Fruit fly (Drosophila melanogaster) whole organism, embryonic: ENCODE data around the gene CG43446.

Source experiments
- Ada2b ChIP-seq: fragments of 200-800 bp; sonication (Bioruptor generic); IDR thresholded peaks from 2 replicates; pipeline ENCODE4 v1.3.6; 2022; ENCODE audit warnings: missing biosample characterization, missing genetic modification characterization
- BEAF-32 ChIP-seq: fragments of 200-800 bp; sonication (Bioruptor generic); optimal IDR thresholded peaks from 3 replicates; lab custom pipeline; 2017; ENCODE audit warnings: missing biosample characterization, missing genetic modification characterization, mild to moderate bottlenecking, moderate library complexity, missing genetic modification reagents
- C15 ChIP-seq: fragments of 200-800 bp; sonication (Bioruptor generic); IDR thresholded peaks from 3 replicates; pipeline ENCODE4 v1.3.6; 2022; ENCODE audit warnings: missing biosample characterization, missing genetic modification characterization
- CG10366 ChIP-seq: fragments of 200-800 bp; sonication (Bioruptor generic); IDR thresholded peaks from 2 replicates; pipeline ENCODE4 v1.3.6; 2022; ENCODE audit warnings: missing biosample characterization, missing genetic modification characterization
- CG12236 ChIP-seq: fragments of 200-800 bp; sonication (Bioruptor generic); optimal IDR thresholded peaks from 2 replicates; lab custom pipeline; 2016; ENCODE audit warnings: missing biosample characterization, missing genetic modification characterization
- CG12744 ChIP-seq: fragments of 200-800 bp; sonication (Bioruptor generic); optimal IDR thresholded peaks from 2 replicates; lab custom pipeline; 2016; ENCODE audit warnings: missing biosample characterization, missing genetic modification characterization
- CG17328 ChIP-seq: fragments of 200-800 bp; sonication (Bioruptor generic); IDR thresholded peaks from 2 replicates; pipeline ENCODE4 v1.3.6; 2022; ENCODE audit warnings: missing biosample characterization, missing genetic modification characterization
- CG1792 ChIP-seq: fragments of 200-800 bp; sonication (Bioruptor generic); optimal IDR thresholded peaks from 2 replicates; lab custom pipeline; 2016; ENCODE audit warnings: missing biosample characterization, missing genetic modification characterization
- CG1832 ChIP-seq: fragments of 200-800 bp; sonication (Bioruptor generic); optimal IDR thresholded peaks from 2 replicates; lab custom pipeline; 2017; ENCODE audit warnings: missing biosample characterization, mild to moderate bottlenecking, missing genetic modification characterization, inconsistent platforms
- CG2129 ChIP-seq: fragments of 200-800 bp; sonication (Bioruptor generic); IDR thresholded peaks from 2 replicates; pipeline ENCODE4 v1.3.6; 2022; ENCODE audit warnings: missing biosample characterization, missing genetic modification characterization; ENCODE audit not compliant: partially characterized antibody
- CG4424 ChIP-seq: fragments of 200-800 bp; sonication (Bioruptor generic); optimal IDR thresholded peaks from 3 replicates; lab custom pipeline; 2016; ENCODE audit warnings: missing biosample characterization, missing genetic modification characterization
- CG4617 ChIP-seq: fragments of 200-800 bp; sonication (Bioruptor generic); optimal IDR thresholded peaks from 3 replicates; lab custom pipeline; 2016; ENCODE audit warnings: missing biosample characterization, missing genetic modification characterization, borderline replicate concordance
- CG8765 ChIP-seq: fragments of 200-800 bp; sonication (Bioruptor generic); IDR thresholded peaks from 2 replicates; pipeline ENCODE4 v1.3.6; 2022; ENCODE audit warnings: missing biosample characterization, missing genetic modification characterization
- CG9437 ChIP-seq: fragments of 200-800 bp; sonication (Bioruptor generic); optimal IDR thresholded peaks from 2 replicates; lab custom pipeline; 2018; ENCODE audit warnings: missing biosample characterization, mild to moderate bottlenecking, missing genetic modification characterization
- CG9797 ChIP-seq: fragments of 200-800 bp; sonication (Bioruptor generic); optimal IDR thresholded peaks from 3 replicates; lab custom pipeline; 2018; ENCODE audit warnings: missing biosample characterization, mild to moderate bottlenecking, missing genetic modification characterization
- Camta ChIP-seq: fragments of 200-800 bp; sonication (Bioruptor generic); optimal IDR thresholded peaks from 2 replicates; lab custom pipeline; 2016; ENCODE audit warnings: missing biosample characterization, missing genetic modification characterization
- Dref ChIP-seq: fragments of 200-800 bp; sonication (Bioruptor generic); IDR thresholded peaks from 2 replicates; pipeline ENCODE4 v1.3.6; 2022; ENCODE audit warnings: missing biosample characterization, missing genetic modification characterization
- E2f1 ChIP-seq: fragments of 200-800 bp; sonication (Bioruptor generic); IDR thresholded peaks from 2 replicates; pipeline ENCODE4 v1.3.6; 2022; ENCODE audit warnings: missing biosample characterization, missing genetic modification characterization
- Ets65A ChIP-seq: fragments of 200-800 bp; sonication (Bioruptor generic); peaks from one replicate; lab custom pipeline; 2016; ENCODE audit warnings: missing biosample characterization, missing genetic modification characterization
- HHEX ChIP-seq: fragments of 200-800 bp; sonication (Bioruptor generic); optimal IDR thresholded peaks from 3 replicates; lab custom pipeline; 2017; ENCODE audit warnings: missing biosample characterization, mild to moderate bottlenecking, missing genetic modification characterization, missing genetic modification reagents
- Hand ChIP-seq: fragments of 200-800 bp; sonication (Bioruptor generic); optimal IDR thresholded peaks from 2 replicates; lab custom pipeline; 2017; ENCODE audit warnings: mild to moderate bottlenecking, missing biosample characterization, missing genetic modification reagents, missing genetic modification characterization
- HmgZ ChIP-seq: fragments of 200-800 bp; sonication (Bioruptor generic); optimal IDR thresholded peaks from 2 replicates; lab custom pipeline; 2018; ENCODE audit warnings: missing biosample characterization, mild to moderate bottlenecking, missing genetic modification characterization
- Hmx ChIP-seq: fragments of 200-800 bp; sonication (Bioruptor generic); optimal IDR thresholded peaks from 2 replicates; lab custom pipeline; 2016; ENCODE audit warnings: missing biosample characterization, missing genetic modification characterization
- Mad ChIP-seq: fragments of 200-800 bp; sonication (Bioruptor generic); optimal IDR thresholded peaks from 2 replicates; lab custom pipeline; 2016; ENCODE audit warnings: missing biosample characterization, missing genetic modification characterization
- Nf-YC ChIP-seq: fragments of 200-800 bp; optimal IDR thresholded peaks from 3 replicates; lab custom pipeline; 2019; ENCODE audit warnings: missing biosample characterization, mild to moderate bottlenecking, missing genetic modification characterization, moderate library complexity
- Scr ChIP-seq: fragments of 200-800 bp; sonication (Bioruptor generic); IDR thresholded peaks from 2 replicates; pipeline ENCODE4 v1.3.6; 2022; ENCODE audit warnings: missing biosample characterization, missing genetic modification characterization; ENCODE audit not compliant: partially characterized antibody
- Sin3A ChIP-seq: fragments of >200 bp; optimal IDR thresholded peaks from 2 replicates; lab custom pipeline; 2018
- Sry-β ChIP-seq: fragments of 200-800 bp; sonication (Bioruptor generic); optimal IDR thresholded peaks from 2 replicates; lab custom pipeline; 2018; ENCODE audit warnings: missing biosample characterization, mild to moderate bottlenecking, missing genetic modification characterization, moderate library complexity
- Stat92E ChIP-seq, 3 experiments: fragments of >200 bp in 2 of 3; fragments of 200-800 bp in 1 of 3; sonication (Bioruptor generic) in 1 of 3; optimal IDR thresholded peaks; 2 replicates each; lab custom pipeline; 2017 to 2019; ENCODE audit warnings: missing biosample characterization in 3 of 3, missing genetic modification characterization in 3 of 3, mild to moderate bottlenecking in 1 of 3, moderate library complexity in 1 of 3
- TFAM ChIP-seq: fragments of 200-800 bp; sonication (Bioruptor generic); optimal IDR thresholded peaks from 2 replicates; lab custom pipeline; 2017; ENCODE audit warnings: missing biosample characterization, missing genetic modification characterization, inconsistent platforms
- ap ChIP-seq: fragments of 200-800 bp; sonication (Bioruptor generic); IDR thresholded peaks from 2 replicates; pipeline ENCODE4 v1.3.6; 2022; ENCODE audit warnings: missing biosample characterization, missing genetic modification characterization
- az2 ChIP-seq: fragments of 200-800 bp; sonication (Bioruptor generic); optimal IDR thresholded peaks from 3 replicates; lab custom pipeline; 2016; ENCODE audit warnings: missing biosample characterization, missing genetic modification characterization
- bowl ChIP-seq: fragments of 200-800 bp; sonication (Bioruptor generic); IDR thresholded peaks from 2 replicates; pipeline ENCODE4 v1.3.6; 2022; ENCODE audit warnings: missing biosample characterization, missing genetic modification characterization
- bsh ChIP-seq, 2 experiments: fragments of 200-800 bp; sonication (Bioruptor generic); optimal IDR thresholded peaks; 2 replicates each; lab custom pipeline; 2017 to 2018; ENCODE audit warnings: mild to moderate bottlenecking in 2 of 2, missing biosample characterization in 2 of 2, missing genetic modification characterization in 2 of 2, moderate library complexity in 1 of 2
- chif ChIP-seq, 2 experiments: fragments of 200-800 bp; sonication (Bioruptor generic); optimal IDR thresholded peaks; 3 replicates each; lab custom pipeline; 2016; ENCODE audit warnings: missing biosample characterization in 2 of 2, missing genetic modification characterization in 2 of 2
- dm ChIP-seq: fragments of 200-800 bp; sonication (Bioruptor generic); optimal IDR thresholded peaks from 3 replicates; lab custom pipeline; 2016; ENCODE audit warnings: missing biosample characterization, missing genetic modification characterization
- dysf ChIP-seq: fragments of 200-800 bp; sonication (Bioruptor generic); IDR thresholded peaks from 3 replicates; pipeline ENCODE4 v1.3.6; 2022; ENCODE audit warnings: missing biosample characterization, missing genetic modification characterization
- emc ChIP-seq: fragments of 200-800 bp; sonication (Bioruptor generic); optimal IDR thresholded peaks from 2 replicates; lab custom pipeline; 2016; ENCODE audit warnings: missing biosample characterization, missing genetic modification characterization
- esg ChIP-seq: fragments of 200-800 bp; sonication (Bioruptor generic); conservative IDR thresholded peaks from 2 replicates; pipeline ENCODE4 v1.3.6; 2022; ENCODE audit warnings: missing biosample characterization, missing genetic modification characterization
- fd64A ChIP-seq: fragments of 200-800 bp; sonication (Bioruptor generic); optimal IDR thresholded peaks from 3 replicates; lab custom pipeline; 2018; ENCODE audit warnings: missing biosample characterization, mild to moderate bottlenecking, missing genetic modification characterization
- fd96Cb ChIP-seq: fragments of 200-800 bp; sonication (Bioruptor generic); optimal IDR thresholded peaks from 2 replicates; lab custom pipeline; 2018; ENCODE audit warnings: missing biosample characterization, mild to moderate bottlenecking, missing genetic modification characterization, moderate library complexity
- fru ChIP-seq: fragments of >200 bp; optimal IDR thresholded peaks from 2 replicates; lab custom pipeline; 2017
- gcm2 ChIP-seq: fragments of 200-800 bp; sonication (Bioruptor generic); optimal IDR thresholded peaks from 2 replicates; lab custom pipeline; 2016; ENCODE audit warnings: missing biosample characterization, missing genetic modification characterization
- h ChIP-seq: fragments of >200 bp; optimal IDR thresholded peaks from 2 replicates; lab custom pipeline; 2017
- hkb ChIP-seq, 2 experiments: fragments of 200-800 bp in 1 of 2; fragments of >200 bp in 1 of 2; sonication (Bioruptor generic) in 1 of 2; IDR thresholded peaks in 1 of 2; optimal IDR thresholded peaks in 1 of 2; 2 replicates each; pipeline versions ENCODE4 v1.3.6 to Lab custom; 2017 to 2022; ENCODE audit warnings: missing biosample characterization in 1 of 2, missing genetic modification characterization in 1 of 2
- lmd ChIP-seq: fragments of 200-800 bp; sonication (Bioruptor generic); IDR thresholded peaks from 2 replicates; pipeline ENCODE4 v1.3.6; 2022; ENCODE audit warnings: missing biosample characterization, missing genetic modification characterization
- onecut ChIP-seq: fragments of 200-800 bp; sonication (Bioruptor generic); IDR thresholded peaks from 2 replicates; pipeline ENCODE4 v1.3.6; 2022; ENCODE audit warnings: missing biosample characterization, missing genetic modification characterization
- pita ChIP-seq: fragments of 200-800 bp; sonication (Bioruptor generic); optimal IDR thresholded peaks from 2 replicates; lab custom pipeline; 2017; ENCODE audit warnings: missing biosample characterization, mild to moderate bottlenecking, missing genetic modification characterization
- run ChIP-seq: fragments of 200-800 bp; sonication (Bioruptor generic); optimal IDR thresholded peaks from 3 replicates; lab custom pipeline; 2018; ENCODE audit warnings: missing biosample characterization, mild to moderate bottlenecking, missing genetic modification characterization
- trh ChIP-seq: fragments of 200-800 bp; sonication (Bioruptor generic); optimal IDR thresholded peaks from 2 replicates; lab custom pipeline; 2016; ENCODE audit warnings: missing biosample characterization, missing genetic modification characterization
- vvl ChIP-seq: fragments of 200-800 bp; sonication (Bioruptor generic); IDR thresholded peaks from 2 replicates; pipeline ENCODE4 v1.3.6; 2022; ENCODE audit warnings: missing biosample characterization, missing genetic modification characterization
- yki ChIP-seq: fragments of >200 bp; optimal IDR thresholded peaks from 3 replicates; lab custom pipeline; 2018

Gene CG43446

dm6 chr3R:20948448-20949174, 39.1 kb downstream of the CG43446 start, which contains the start of gene Atpalpha (continued):
- TF ChIP-seq Nf-YC (tag; lab: Kevin White, UChicago) = no peak
- no peak; the same call in 1 of the 2 replicates for TF ChIP-seq vvl (GFP tag; lab: Robert Waterston, UW)
- no peak for TF ChIP-seq yki (lab: Kevin White, UChicago)
- TF ChIP-seq fd96Cb (tag; lab: Kevin White, UChicago) = no peak
- peak; percentile 23 for TF ChIP-seq dm (GFP tag; lab: Kevin White, UChicago)
- peak; percentile 20 for TF ChIP-seq CG9797
- TF ChIP-seq CG12236 (GFP tag; lab: Kevin White, UChicago) = no peak
- no peak for TF ChIP-seq ap (GFP tag; lab: Robert Waterston, UW)
- no peak for TF ChIP-seq Mad (GFP tag; lab: Kevin White, UChicago)
- no peak for TF ChIP-seq trh (GFP tag; lab: Kevin White, UChicago)
- TF ChIP-seq gcm2 (GFP tag; lab: Kevin White, UChicago) = no peak
- peak; percentile 96 for TF ChIP-seq Scr (GFP tag; lab: Robert Waterston, UW)
- TF ChIP-seq emc (GFP tag; lab: Kevin White, UChicago) = no peak
- TF ChIP-seq Ada2b = no peak
- no peak for TF ChIP-seq CG4617 (GFP tag; lab: Kevin White, UChicago)
- no peak for TF ChIP-seq bowl (GFP tag; lab: Robert Waterston, UW)
- TF ChIP-seq h (lab: Kevin White, UChicago) = no peak
- no peak for TF ChIP-seq esg (GFP tag; lab: Robert Waterston, UW)
- TF ChIP-seq Camta (GFP tag; lab: Kevin White, UChicago) = peak; percentile 28
- no peak for TF ChIP-seq chif (GFP tag; optimal IDR thresholded peaks at IDR 0.05; lab: Kevin White, UChicago)
- peak; percentile 96 for TF ChIP-seq BEAF-32 (GFP tag; lab: Kevin White, UChicago)
- no peak for TF ChIP-seq CG10366 (GFP tag; lab: Robert Waterston, UW)
- TF ChIP-seq CG2129 = peak; percentile 87
- TF ChIP-seq Stat92E (GFP tag; optimal IDR thresholded peaks at IDR 0.05; lab: Kevin White, UChicago) = peak in 1 of 3 experiments; percentile 69
- TF ChIP-seq fru (lab: Kevin White, UChicago) = no peak
- no peak for TF ChIP-seq CG1792
- TF ChIP-seq fd64A (GFP tag; lab: Kevin White, UChicago) = peak; percentile 34
- TF ChIP-seq HmgZ = no peak
- TF ChIP-seq pita = peak; percentile 24
- TF ChIP-seq onecut (GFP tag; lab: Robert Waterston, UW) = peak; percentile 90
- no peak for TF ChIP-seq Hand (GFP tag; lab: Kevin White, UChicago)
- TF ChIP-seq dysf (GFP tag; lab: Robert Waterston, UW) = no peak
- TF ChIP-seq CG12744 = no peak
- peak; percentile 98 for TF ChIP-seq Dref (GFP tag; lab: Robert Waterston, UW)
- TF ChIP-seq CG8765 (GFP tag; lab: Robert Waterston, UW) = no peak
- TF ChIP-seq CG1832 (GFP tag; lab: Kevin White, UChicago) = no peak
- TF ChIP-seq C15 = no peak
- TF ChIP-seq E2f1 (GFP tag; lab: Robert Waterston, UW) = no peak
- peak; percentile 7 for TF ChIP-seq CG4424 (GFP tag; lab: Kevin White, UChicago)
- TF ChIP-seq Sry-β = no peak
- TF ChIP-seq Sin3A (lab: Kevin White, UChicago) = peak; percentile 6
- no peak for TF ChIP-seq bsh (GFP tag; optimal IDR thresholded peaks at IDR 0.05; lab: Kevin White, UChicago)
- no peak for TF ChIP-seq TFAM
- no peak for TF ChIP-seq Hmx
- no peak for TF ChIP-seq lmd (GFP tag; lab: Robert Waterston, UW)
- TF ChIP-seq run (tag; lab: Kevin White, UChicago) = no peak
- TF ChIP-seq HHEX (GFP tag; lab: Kevin White, UChicago) = no peak
- no peak for TF ChIP-seq CG9437 (GFP tag; lab: Kevin White, UChicago)
- peak; percentile 26 for TF ChIP-seq Ets65A (GFP tag; lab: Kevin White, UChicago)
- TF ChIP-seq hkb (optimal IDR thresholded peaks at IDR 0.05; lab: Kevin White, UChicago) = no peak
- TF ChIP-seq hkb (GFP tag; IDR thresholded peaks at IDR 0.05; lab: Robert Waterston, UW) = no peak
- no peak for TF ChIP-seq CG17328 (GFP tag; lab: Robert Waterston, UW)
- no peak for TF ChIP-seq az2 (GFP tag; lab: Kevin White, UChicago)
